Fruit fly (Drosophila melanogaster) whole organism, embryonic: ENCODE data around the gene Cbl.
A peak's percentile ranks its signal among the peaks of the same experiment; 100 is the strongest.

Experiments
- B-H1 ChIP-seq: fragments of 200-800 bp; sonication (Bioruptor generic); IDR thresholded peaks from 3 replicates; pipeline ENCODE4 v1.3.6; 2022; ENCODE audit warnings: missing biosample characterization, missing genetic modification characterization
- CG10147 ChIP-seq: fragments of 200-800 bp; sonication (Bioruptor generic); optimal IDR thresholded peaks from 2 replicates; lab custom pipeline; 2019; ENCODE audit warnings: missing biosample characterization, mild to moderate bottlenecking, missing genetic modification characterization, moderate library complexity
- CG11723 ChIP-seq: fragments of 200-800 bp; sonication (Bioruptor generic); optimal IDR thresholded peaks from 2 replicates; lab custom pipeline; 2017; ENCODE audit warnings: missing biosample characterization, mild to moderate bottlenecking, missing genetic modification characterization
- CG12104 ChIP-seq: fragments of 200-800 bp; sonication (Bioruptor generic); optimal IDR thresholded peaks from 3 replicates; lab custom pipeline; 2016; ENCODE audit warnings: missing biosample characterization, missing genetic modification characterization
- CG12659 ChIP-seq: fragments of 200-800 bp; sonication (Bioruptor generic); optimal IDR thresholded peaks from 3 replicates; lab custom pipeline; 2017; ENCODE audit warnings: mild to moderate bottlenecking, missing biosample characterization, missing genetic modification reagents, missing genetic modification characterization
- CG15479 ChIP-seq: fragments of 200-800 bp; sonication (Bioruptor generic); optimal IDR thresholded peaks from 3 replicates; lab custom pipeline; 2019; ENCODE audit warnings: missing biosample characterization, mild to moderate bottlenecking, missing genetic modification characterization, moderate library complexity
- CG17829 ChIP-seq: fragments of 200-800 bp; optimal IDR thresholded peaks from 2 replicates; lab custom pipeline; 2019; ENCODE audit warnings: missing biosample characterization, mild to moderate bottlenecking, missing genetic modification characterization, moderate library complexity
- CG31388 ChIP-seq: fragments of 200-800 bp; sonication (Bioruptor generic); optimal IDR thresholded peaks from 2 replicates; lab custom pipeline; 2016; ENCODE audit warnings: missing biosample characterization, missing genetic modification characterization
- CG32532 ChIP-seq: fragments of 200-800 bp; sonication (Bioruptor generic); IDR thresholded peaks from 2 replicates; pipeline ENCODE4 v1.3.6; 2022; ENCODE audit warnings: missing biosample characterization, missing genetic modification characterization
- CG4360 ChIP-seq: fragments of 200-800 bp; sonication (Bioruptor generic); IDR thresholded peaks from 2 replicates; pipeline ENCODE4 v1.3.6; 2022; ENCODE audit warnings: missing biosample characterization, missing genetic modification characterization
- CG5180 ChIP-seq: fragments of 200-800 bp; sonication (Bioruptor generic); optimal IDR thresholded peaks from 3 replicates; lab custom pipeline; 2017; ENCODE audit warnings: missing biosample characterization, missing genetic modification characterization, mild to moderate bottlenecking, moderate library complexity, missing genetic modification reagents
- CG6175 ChIP-seq: fragments of 200-800 bp; sonication (Bioruptor generic); IDR thresholded peaks from 3 replicates; pipeline ENCODE4 v1.3.6; 2022; ENCODE audit warnings: missing biosample characterization, missing genetic modification characterization
- CG7786 ChIP-seq: fragments of 200-800 bp; sonication (Bioruptor generic); optimal IDR thresholded peaks from 2 replicates; lab custom pipeline; 2016; ENCODE audit warnings: missing biosample characterization, missing genetic modification characterization
- CG9727 ChIP-seq: fragments of 200-800 bp; sonication (Bioruptor generic); optimal IDR thresholded peaks from 3 replicates; lab custom pipeline; 2017; ENCODE audit warnings: missing biosample characterization, mild to moderate bottlenecking, missing genetic modification characterization
- CoRest ChIP-seq: fragments of 200-800 bp; sonication (Bioruptor generic); optimal IDR thresholded peaks from 3 replicates; lab custom pipeline; 2018; ENCODE audit warnings: missing biosample characterization, mild to moderate bottlenecking, missing genetic modification characterization, moderate library complexity
- Doc2 ChIP-seq: fragments of 200-800 bp; sonication (Bioruptor generic); IDR thresholded peaks from 2 replicates; pipeline ENCODE4 v1.3.6; 2022; ENCODE audit warnings: missing biosample characterization, missing genetic modification characterization
- ERR ChIP-seq: fragments of 200-800 bp; sonication (Bioruptor generic); optimal IDR thresholded peaks from 2 replicates; lab custom pipeline; 2016; ENCODE audit warnings: missing biosample characterization, missing genetic modification characterization
- Hr39 ChIP-seq: fragments of >200 bp; optimal IDR thresholded peaks from 2 replicates; lab custom pipeline; 2017
- Jarid2 ChIP-seq: fragments of 200-800 bp; sonication (Bioruptor generic); optimal IDR thresholded peaks from 3 replicates; lab custom pipeline; 2017; ENCODE audit warnings: mild to moderate bottlenecking, missing biosample characterization, missing genetic modification reagents, missing genetic modification characterization
- MBD-R2 ChIP-seq: fragments of 200-800 bp; sonication (Bioruptor generic); IDR thresholded peaks from 2 replicates; pipeline ENCODE4 v1.3.6; 2022; ENCODE audit warnings: missing biosample characterization, missing genetic modification characterization
- MESR4 ChIP-seq: fragments of 200-800 bp; sonication (Bioruptor generic); optimal IDR thresholded peaks from 2 replicates; lab custom pipeline; 2018; ENCODE audit warnings: missing biosample characterization, mild to moderate bottlenecking, missing genetic modification characterization, moderate library complexity
- Max ChIP-seq: fragments of 200-800 bp; sonication (Bioruptor generic); optimal IDR thresholded peaks from 2 replicates; lab custom pipeline; 2016; ENCODE audit warnings: missing biosample characterization, mild to moderate bottlenecking, missing genetic modification characterization
- Med ChIP-seq: fragments of 200-800 bp; sonication (Bioruptor generic); peaks from one replicate; lab custom pipeline; 2016; ENCODE audit warnings: missing biosample characterization, missing genetic modification characterization, mild to moderate bottlenecking, inconsistent platforms, moderate library complexity
- Meics ChIP-seq: fragments of 200-800 bp; sonication (Bioruptor generic); optimal IDR thresholded peaks from 2 replicates; lab custom pipeline; 2017; ENCODE audit warnings: missing biosample characterization, mild to moderate bottlenecking, missing genetic modification characterization
- Mrtf ChIP-seq: fragments of 200-800 bp; sonication (Bioruptor generic); IDR thresholded peaks from 3 replicates; pipeline ENCODE4 v1.3.6; 2022; ENCODE audit warnings: missing biosample characterization, missing genetic modification characterization
- NC2α ChIP-seq: fragments of 200-800 bp; sonication (Bioruptor generic); optimal IDR thresholded peaks from 2 replicates; lab custom pipeline; 2016; ENCODE audit warnings: missing biosample characterization, missing genetic modification characterization
- Neu2 ChIP-seq: fragments of 200-800 bp; sonication (Bioruptor generic); optimal IDR thresholded peaks from 3 replicates; lab custom pipeline; 2016; ENCODE audit warnings: missing biosample characterization, missing genetic modification characterization, borderline replicate concordance
- PHDP ChIP-seq: fragments of 200-800 bp; sonication (Bioruptor generic); optimal IDR thresholded peaks from 3 replicates; lab custom pipeline; 2018; ENCODE audit warnings: missing biosample characterization, mild to moderate bottlenecking, missing genetic modification characterization, moderate library complexity
- Rfx ChIP-seq: fragments of 200-800 bp; sonication (Bioruptor generic); IDR thresholded peaks from 2 replicates; pipeline ENCODE4 v1.3.6; 2022; ENCODE audit warnings: missing biosample characterization, missing genetic modification characterization
- Rx ChIP-seq: fragments of 200-800 bp; sonication (Bioruptor generic); IDR thresholded peaks from 2 replicates; pipeline ENCODE4 v1.3.6; 2022; ENCODE audit warnings: missing biosample characterization, missing genetic modification characterization
- Scr ChIP-seq: fragments of 200-800 bp; sonication (Bioruptor generic); IDR thresholded peaks from 2 replicates; pipeline ENCODE4 v1.3.6; 2022; ENCODE audit warnings: missing biosample characterization, missing genetic modification characterization; ENCODE audit not compliant: partially characterized antibody
- Sry-δ ChIP-seq: fragments of 200-800 bp; sonication (Bioruptor generic); optimal IDR thresholded peaks from 2 replicates; lab custom pipeline; 2016; ENCODE audit warnings: missing biosample characterization, missing genetic modification characterization
- Ssrp ChIP-seq: fragments of 200-800 bp; sonication (Bioruptor generic); optimal IDR thresholded peaks from 2 replicates; lab custom pipeline; 2018; ENCODE audit warnings: missing biosample characterization, mild to moderate bottlenecking, missing genetic modification characterization, moderate library complexity
- Xbp1 ChIP-seq: fragments of 200-800 bp; sonication (Bioruptor generic); optimal IDR thresholded peaks from 3 replicates; lab custom pipeline; 2016; ENCODE audit warnings: missing biosample characterization, mild to moderate bottlenecking, missing genetic modification characterization
- ato ChIP-seq: fragments of 200-800 bp; sonication (Bioruptor generic); IDR thresholded peaks from 2 replicates; pipeline ENCODE4 v1.3.6; 2022; ENCODE audit warnings: missing biosample characterization, missing genetic modification characterization; ENCODE audit not compliant: partially characterized antibody
- bab2 ChIP-seq: fragments of 200-800 bp; sonication (Bioruptor generic); optimal IDR thresholded peaks from 2 replicates; lab custom pipeline; 2016; ENCODE audit warnings: missing biosample characterization, missing genetic modification characterization
- ci ChIP-seq: fragments of 200-800 bp; sonication (Bioruptor generic); IDR thresholded peaks from 3 replicates; pipeline ENCODE4 v1.3.6; 2022; ENCODE audit warnings: missing biosample characterization, missing genetic modification characterization
- fd102C ChIP-seq: fragments of 200-800 bp; sonication (Bioruptor generic); optimal IDR thresholded peaks from 2 replicates; lab custom pipeline; 2018; ENCODE audit warnings: missing biosample characterization, mild to moderate bottlenecking, missing genetic modification characterization, moderate library complexity
- grau ChIP-seq: fragments of 200-800 bp; optimal IDR thresholded peaks from 3 replicates; lab custom pipeline; 2019; ENCODE audit warnings: missing biosample characterization, mild to moderate bottlenecking, missing genetic modification characterization, moderate library complexity
- grn ChIP-seq: fragments of 200-800 bp; sonication (Bioruptor generic); optimal IDR thresholded peaks from 3 replicates; lab custom pipeline; 2017; ENCODE audit warnings: missing biosample characterization, missing genetic modification characterization
- lilli ChIP-seq: fragments of 200-800 bp; sonication (Bioruptor generic); optimal IDR thresholded peaks from 3 replicates; lab custom pipeline; 2016; ENCODE audit warnings: missing biosample characterization, missing genetic modification characterization
- psq ChIP-seq: fragments of 200-800 bp; sonication (Bioruptor generic); optimal IDR thresholded peaks from 2 replicates; lab custom pipeline; 2017; ENCODE audit warnings: missing biosample characterization, missing genetic modification characterization
- ranshi ChIP-seq: fragments of 200-800 bp; sonication (Bioruptor generic); IDR thresholded peaks from 2 replicates; pipeline ENCODE4 v1.3.6; 2022; ENCODE audit warnings: missing biosample characterization, missing genetic modification characterization
- sc ChIP-seq, 3 experiments: fragments of >200 bp in 2 of 3; fragments of 200-800 bp in 1 of 3; sonication (Bioruptor generic) in 1 of 3; optimal IDR thresholded peaks; 2 replicates in 2 of 3; 3 replicates in 1 of 3; lab custom pipeline; 2017; ENCODE audit warnings: mild to moderate bottlenecking in 1 of 3, missing biosample characterization in 1 of 3, missing genetic modification characterization in 1 of 3, missing genetic modification reagents in 1 of 3
- sim ChIP-seq: fragments of 200-800 bp; sonication (Bioruptor generic); IDR thresholded peaks from 2 replicates; pipeline ENCODE4 v1.3.6; 2022; ENCODE audit warnings: missing biosample characterization, missing genetic modification characterization
- slbo ChIP-seq: fragments of 200-800 bp; sonication (Bioruptor generic); IDR thresholded peaks from 2 replicates; pipeline ENCODE4 v1.3.6; 2022; ENCODE audit warnings: missing biosample characterization, missing genetic modification characterization
- sob ChIP-seq: fragments of 200-800 bp; sonication (Bioruptor generic); IDR thresholded peaks from 2 replicates; pipeline ENCODE4 v1.3.6; 2022; ENCODE audit warnings: missing biosample characterization, missing genetic modification characterization
- unpg ChIP-seq: fragments of 200-800 bp; sonication (Bioruptor generic); optimal IDR thresholded peaks from 3 replicates; lab custom pipeline; 2018; ENCODE audit warnings: missing biosample characterization, mild to moderate bottlenecking, missing genetic modification characterization, moderate library complexity

Gene Cbl

DNA sequence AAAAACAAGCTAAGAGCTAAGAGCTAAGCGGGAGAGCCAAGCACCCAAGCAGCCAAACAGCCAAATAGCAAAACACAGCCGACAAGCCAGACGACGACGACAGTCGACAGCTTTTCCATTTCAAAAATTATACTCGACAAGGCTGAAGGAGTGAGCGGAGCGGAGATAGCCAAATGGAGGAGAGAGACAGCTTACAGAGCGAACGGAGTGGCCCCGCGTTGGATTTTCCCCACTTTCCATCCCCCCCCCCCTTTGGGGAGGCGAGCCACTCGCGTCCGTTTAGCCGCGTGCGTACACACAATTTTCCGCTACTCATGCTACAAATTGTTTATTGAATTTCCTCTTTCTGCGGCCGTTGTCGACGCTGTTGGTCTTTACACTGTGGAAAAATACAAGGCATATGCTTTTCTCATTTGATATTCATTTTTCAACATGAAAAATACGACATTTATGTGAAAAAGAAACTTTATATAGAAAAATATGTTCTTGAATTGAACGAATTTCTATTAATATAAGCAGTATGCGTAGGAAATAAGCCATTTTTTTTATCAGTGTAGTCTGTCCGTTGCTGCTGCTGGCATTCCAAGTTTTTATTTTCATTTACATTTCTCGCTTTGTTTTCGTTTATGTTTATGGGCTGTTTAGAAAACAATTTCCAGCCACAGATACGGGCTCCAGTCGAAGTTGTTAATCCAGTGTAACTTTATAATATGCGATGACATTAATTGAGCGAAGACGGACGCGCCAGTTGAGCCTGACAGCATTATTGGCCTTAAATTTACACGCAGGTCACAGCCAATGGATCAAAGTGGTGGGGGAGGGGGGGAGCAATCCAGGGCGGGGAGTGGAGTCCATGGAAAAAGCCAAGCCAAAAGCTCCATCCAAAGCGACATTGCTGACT is 33.4 kb downstream of the Cbl start (continued):
- TF ChIP-seq Ssrp (tag; lab: Kevin White, UChicago) (peak; percentile 99), CG5180 (GFP tag; lab: Kevin White, UChicago) (peak; percentile 93), ci (GFP tag; lab: Robert Waterston, UW) (peak; percentile 99), CoRest (tag; lab: Kevin White, UChicago) (peak; percentile 99), CG10147 (GFP tag; lab: Kevin White, UChicago) (peak; percentile 98), CG9727 (GFP tag; lab: Kevin White, UChicago) (peak; percentile 99), CG12104 (GFP tag; lab: Kevin White, UChicago) (peak; percentile 98), CG31388 (peak; percentile 96), NC2α (GFP tag; lab: Kevin White, UChicago) (peak; percentile 95), CG15479 (GFP tag; lab: Kevin White, UChicago) (peak; percentile 17), fd102C (GFP tag; lab: Kevin White, UChicago) (peak; percentile 88), CG4360 (peak; percentile 83), Sry-δ (GFP tag; lab: Kevin White, UChicago) (peak; percentile 71), grn (GFP tag; lab: Kevin White, UChicago) (peak; percentile 93), Med (GFP tag; lab: Kevin White, UChicago) (peak; percentile 100), MESR4 (peak; percentile 74), Neu2 (peak; percentile 79), CG32532 (GFP tag; lab: Robert Waterston, UW) (peak; percentile 98), grau (tag; lab: Kevin White, UChicago) (peak; percentile 98), lilli (GFP tag; lab: Kevin White, UChicago) (peak; percentile 98), CG7786 (peak; percentile 97), sim (GFP tag; lab: Robert Waterston, UW) (peak; percentile 97), Jarid2 (GFP tag; lab: Kevin White, UChicago) (peak; percentile 88), Scr (GFP tag; lab: Robert Waterston, UW) (no peak), ranshi (GFP tag; lab: Robert Waterston, UW) (peak; percentile 98), CG6175 (GFP tag; lab: Robert Waterston, UW) (peak; percentile 91), Meics (GFP tag; lab: Kevin White, UChicago) (peak; percentile 97), unpg (GFP tag; lab: Kevin White, UChicago) (peak; percentile 99), Rfx (peak; percentile 97), slbo (GFP tag; lab: Robert Waterston, UW) (peak; percentile 98), Xbp1 (peak; percentile 99), CG17829 (peak; percentile 99), Rx (GFP tag; lab: Robert Waterston, UW) (peak; percentile 91), bab2 (GFP tag; lab: Kevin White, UChicago) (peak; percentile 98), ato (GFP tag; lab: Robert Waterston, UW) (no peak), Max (GFP tag; lab: Kevin White, UChicago) (peak; percentile 98), Mrtf (GFP tag; lab: Robert Waterston, UW) (peak; percentile 96), B-H1 (GFP tag; lab: Robert Waterston, UW) (peak; percentile 96), ERR (GFP tag; lab: Kevin White, UChicago) (peak; percentile 92), Hr39 (lab: Kevin White, UChicago) (no peak), sc (optimal IDR thresholded peaks at IDR 0.05; lab: Kevin White, UChicago) (no peak), sc (GFP tag; optimal IDR thresholded peaks at IDR 0.05; lab: Kevin White, UChicago) (peak; percentile 98), Doc2 (GFP tag; lab: Robert Waterston, UW) (peak; percentile 81), CG12659 (peak; percentile 98), MBD-R2 (peak; percentile 92), sob (GFP tag; lab: Robert Waterston, UW) (peak; percentile 97), CG11723 (GFP tag; lab: Kevin White, UChicago) (peak; percentile 97), PHDP (tag; lab: Kevin White, UChicago) (peak; percentile 99), psq (GFP tag; lab: Kevin White, UChicago) (peak; percentile 96)
